Fruit fly (Drosophila melanogaster) whole organism, embryonic: Measurements from ENCODE around the gene Cwc25.
A peak's percentile ranks its signal among the peaks of the same experiment; 100 is the strongest.

Experiments used
- Abd-B ChIP-seq: fragments of 200-800 bp; sonication (Bioruptor generic); optimal IDR thresholded peaks from 2 replicates; lab custom pipeline; 2018; ENCODE audit warnings: missing biosample characterization, mild to moderate bottlenecking, missing genetic modification characterization, moderate library complexity
- C15 ChIP-seq: fragments of 200-800 bp; sonication (Bioruptor generic); IDR thresholded peaks from 3 replicates; pipeline ENCODE4 v1.3.6; 2022; ENCODE audit warnings: missing biosample characterization, missing genetic modification characterization
- CG10543 ChIP-seq: fragments of 200-800 bp; sonication (Bioruptor generic); optimal IDR thresholded peaks from 3 replicates; lab custom pipeline; 2017; ENCODE audit warnings: missing biosample characterization, mild to moderate bottlenecking, missing genetic modification characterization, moderate library complexity
- CG12391 ChIP-seq: fragments of 200-800 bp; sonication (Bioruptor generic); optimal IDR thresholded peaks from 3 replicates; lab custom pipeline; 2018; ENCODE audit warnings: missing biosample characterization, mild to moderate bottlenecking, missing genetic modification characterization, moderate library complexity
- CG17385 ChIP-seq: fragments of 200-800 bp; sonication (Bioruptor generic); optimal IDR thresholded peaks from 3 replicates; lab custom pipeline; 2018; ENCODE audit warnings: missing biosample characterization, mild to moderate bottlenecking, missing genetic modification characterization
- CG17829 ChIP-seq: fragments of 200-800 bp; optimal IDR thresholded peaks from 2 replicates; lab custom pipeline; 2019; ENCODE audit warnings: missing biosample characterization, mild to moderate bottlenecking, missing genetic modification characterization, moderate library complexity
- CG18262 ChIP-seq: fragments of 200-800 bp; optimal IDR thresholded peaks from 3 replicates; lab custom pipeline; 2019; ENCODE audit warnings: missing biosample characterization, mild to moderate bottlenecking, missing genetic modification characterization, moderate library complexity
- CG1832 ChIP-seq: fragments of 200-800 bp; sonication (Bioruptor generic); optimal IDR thresholded peaks from 2 replicates; lab custom pipeline; 2017; ENCODE audit warnings: missing biosample characterization, mild to moderate bottlenecking, missing genetic modification characterization, inconsistent platforms
- CG18476 ChIP-seq: fragments of 200-800 bp; sonication (Bioruptor generic); optimal IDR thresholded peaks from 2 replicates; lab custom pipeline; 2016; ENCODE audit warnings: missing biosample characterization, mild to moderate bottlenecking, missing genetic modification characterization
- CG2116 ChIP-seq: fragments of 200-800 bp; sonication (Bioruptor generic); optimal IDR thresholded peaks from 3 replicates; lab custom pipeline; 2018; ENCODE audit warnings: missing biosample characterization, mild to moderate bottlenecking, missing genetic modification characterization
- CG2120 ChIP-seq: fragments of 200-800 bp; sonication (Bioruptor generic); optimal IDR thresholded peaks from 3 replicates; lab custom pipeline; 2016; ENCODE audit warnings: missing biosample characterization, missing genetic modification characterization
- CG2202 ChIP-seq: fragments of 200-800 bp; sonication (Bioruptor generic); optimal IDR thresholded peaks from 2 replicates; lab custom pipeline; 2018; ENCODE audit warnings: missing biosample characterization, mild to moderate bottlenecking, missing genetic modification characterization
- CG2875 ChIP-seq: fragments of 200-800 bp; sonication (Bioruptor generic); optimal IDR thresholded peaks from 2 replicates; lab custom pipeline; 2017; ENCODE audit warnings: missing biosample characterization, mild to moderate bottlenecking, missing genetic modification characterization, missing genetic modification reagents
- CG33557 ChIP-seq: fragments of 200-800 bp; sonication (Bioruptor generic); optimal IDR thresholded peaks from 2 replicates; lab custom pipeline; 2019; ENCODE audit warnings: missing biosample characterization, mild to moderate bottlenecking, missing genetic modification characterization, moderate library complexity
- CG3726 ChIP-seq: fragments of 200-800 bp; sonication (Bioruptor generic); IDR thresholded peaks from 3 replicates; pipeline ENCODE4, ENCODE4 v1.3.6; 2022; ENCODE audit warnings: missing biosample characterization, missing genetic modification characterization
- CG4328 ChIP-seq: fragments of 200-800 bp; sonication (Bioruptor generic); optimal IDR thresholded peaks from 3 replicates; lab custom pipeline; 2017; ENCODE audit warnings: missing biosample characterization, missing genetic modification reagents, missing genetic modification characterization
- CG5953 ChIP-seq: fragments of 200-800 bp; sonication (Bioruptor generic); IDR thresholded peaks from 2 replicates; pipeline ENCODE4 v1.3.6; 2022; ENCODE audit warnings: missing biosample characterization, missing genetic modification characterization
- CG9215 ChIP-seq: fragments of 200-800 bp; sonication (Bioruptor generic); IDR thresholded peaks from 2 replicates; pipeline ENCODE4 v1.3.6; 2022; ENCODE audit warnings: missing biosample characterization, missing genetic modification characterization
- CoRest ChIP-seq: fragments of 200-800 bp; sonication (Bioruptor generic); optimal IDR thresholded peaks from 3 replicates; lab custom pipeline; 2018; ENCODE audit warnings: missing biosample characterization, mild to moderate bottlenecking, missing genetic modification characterization, moderate library complexity
- Dp ChIP-seq: fragments of 200-800 bp; sonication (Bioruptor generic); optimal IDR thresholded peaks from 2 replicates; lab custom pipeline; 2018; ENCODE audit warnings: missing biosample characterization, mild to moderate bottlenecking, missing genetic modification characterization, moderate library complexity
- H15 ChIP-seq: fragments of 200-800 bp; sonication (Bioruptor generic); IDR thresholded peaks from 3 replicates; pipeline ENCODE4 v1.3.6; 2022; ENCODE audit warnings: missing biosample characterization, missing genetic modification characterization
- HmgD ChIP-seq: fragments of 200-800 bp; sonication (Bioruptor generic); optimal IDR thresholded peaks from 3 replicates; lab custom pipeline; 2016; ENCODE audit warnings: missing biosample characterization, missing genetic modification characterization
- HmgZ ChIP-seq: fragments of 200-800 bp; sonication (Bioruptor generic); optimal IDR thresholded peaks from 2 replicates; lab custom pipeline; 2018; ENCODE audit warnings: missing biosample characterization, mild to moderate bottlenecking, missing genetic modification characterization
- Hr78 ChIP-seq, 2 experiments: fragments of 200-800 bp in 1 of 2; fragments of >200 bp in 1 of 2; sonication (Bioruptor generic) in 1 of 2; optimal IDR thresholded peaks; 2 replicates each; lab custom pipeline; 2017 to 2019; ENCODE audit warnings: missing biosample characterization in 2 of 2, missing genetic modification characterization in 2 of 2, mild to moderate bottlenecking in 1 of 2, moderate library complexity in 1 of 2
- Meics ChIP-seq: fragments of 200-800 bp; sonication (Bioruptor generic); optimal IDR thresholded peaks from 2 replicates; lab custom pipeline; 2017; ENCODE audit warnings: missing biosample characterization, mild to moderate bottlenecking, missing genetic modification characterization
- Scr ChIP-seq: fragments of 200-800 bp; sonication (Bioruptor generic); IDR thresholded peaks from 2 replicates; pipeline ENCODE4 v1.3.6; 2022; ENCODE audit warnings: missing biosample characterization, missing genetic modification characterization; ENCODE audit not compliant: partially characterized antibody
- Stat92E ChIP-seq, 3 experiments: fragments of >200 bp in 2 of 3; fragments of 200-800 bp in 1 of 3; sonication (Bioruptor generic) in 1 of 3; optimal IDR thresholded peaks; 2 replicates each; lab custom pipeline; 2017 to 2019; ENCODE audit warnings: missing biosample characterization in 3 of 3, missing genetic modification characterization in 3 of 3, mild to moderate bottlenecking in 1 of 3, moderate library complexity in 1 of 3
- Xrp1 ChIP-seq: fragments of 200-800 bp; sonication (Bioruptor generic); IDR thresholded peaks from 2 replicates; pipeline ENCODE4 v1.3.6; 2022; ENCODE audit warnings: missing biosample characterization, missing genetic modification characterization
- cato ChIP-seq: fragments of 200-800 bp; sonication (Bioruptor generic); optimal IDR thresholded peaks from 2 replicates; lab custom pipeline; 2016; ENCODE audit warnings: missing biosample characterization, missing genetic modification characterization, borderline replicate concordance
- chif ChIP-seq, 2 experiments: fragments of 200-800 bp; sonication (Bioruptor generic); optimal IDR thresholded peaks; 3 replicates each; lab custom pipeline; 2016; ENCODE audit warnings: missing biosample characterization in 2 of 2, missing genetic modification characterization in 2 of 2
- ems ChIP-seq: fragments of 200-800 bp; sonication (Bioruptor generic); optimal IDR thresholded peaks from 3 replicates; lab custom pipeline; 2016; ENCODE audit warnings: missing biosample characterization, missing genetic modification characterization
- fd96Cb ChIP-seq: fragments of 200-800 bp; sonication (Bioruptor generic); optimal IDR thresholded peaks from 2 replicates; lab custom pipeline; 2018; ENCODE audit warnings: missing biosample characterization, mild to moderate bottlenecking, missing genetic modification characterization, moderate library complexity
- gce ChIP-seq: fragments of 200-800 bp; sonication (Bioruptor generic); IDR thresholded peaks from 3 replicates; pipeline ENCODE4 v1.3.6; 2022; ENCODE audit warnings: missing biosample characterization, missing genetic modification characterization
- her ChIP-seq: fragments of 200-800 bp; sonication (Bioruptor generic); optimal IDR thresholded peaks from 2 replicates; lab custom pipeline; 2016; ENCODE audit warnings: missing biosample characterization, missing genetic modification characterization
- jumu ChIP-seq: fragments of 200-800 bp; sonication (Bioruptor generic); optimal IDR thresholded peaks from 3 replicates; lab custom pipeline; 2016; ENCODE audit warnings: missing biosample characterization, missing genetic modification characterization
- lbe ChIP-seq: fragments of 200-800 bp; sonication (Bioruptor generic); optimal IDR thresholded peaks from 2 replicates; lab custom pipeline; 2016; ENCODE audit warnings: missing biosample characterization, mild to moderate bottlenecking, missing genetic modification characterization
- lov ChIP-seq, 2 experiments: fragments of 200-800 bp in 1 of 2; fragments of >200 bp in 1 of 2; sonication (Bioruptor generic) in 1 of 2; IDR thresholded peaks in 1 of 2; optimal IDR thresholded peaks in 1 of 2; 2 replicates in 1 of 2; 3 replicates in 1 of 2; pipeline versions ENCODE4 v1.3.6 to Lab custom; 2017 to 2022; ENCODE audit warnings: missing biosample characterization in 1 of 2, missing genetic modification characterization in 1 of 2
- nerfin-2 ChIP-seq: fragments of 200-800 bp; sonication (Bioruptor generic); IDR thresholded peaks from 2 replicates; pipeline ENCODE4 v1.3.6; 2022; ENCODE audit warnings: missing biosample characterization, missing genetic modification characterization; ENCODE audit not compliant: partially characterized antibody
- onecut ChIP-seq: fragments of 200-800 bp; sonication (Bioruptor generic); IDR thresholded peaks from 2 replicates; pipeline ENCODE4 v1.3.6; 2022; ENCODE audit warnings: missing biosample characterization, missing genetic modification characterization
- run ChIP-seq: fragments of 200-800 bp; sonication (Bioruptor generic); optimal IDR thresholded peaks from 3 replicates; lab custom pipeline; 2018; ENCODE audit warnings: missing biosample characterization, mild to moderate bottlenecking, missing genetic modification characterization
- ssp ChIP-seq: fragments of 200-800 bp; sonication (Bioruptor generic); IDR thresholded peaks from 2 replicates; pipeline ENCODE4 v1.3.6; 2022; ENCODE audit warnings: missing biosample characterization, missing genetic modification characterization
- tin ChIP-seq: fragments of 200-800 bp; sonication (Bioruptor generic); optimal IDR thresholded peaks from 3 replicates; lab custom pipeline; 2016; ENCODE audit warnings: missing biosample characterization, missing genetic modification characterization
- trem ChIP-seq: fragments of 200-800 bp; optimal IDR thresholded peaks from 3 replicates; lab custom pipeline; 2019; ENCODE audit warnings: missing biosample characterization, mild to moderate bottlenecking, missing genetic modification characterization, moderate library complexity
- twi ChIP-seq: fragments of 200-800 bp; optimal IDR thresholded peaks from 2 replicates; lab custom pipeline; 2019; ENCODE audit warnings: missing biosample characterization, mild to moderate bottlenecking, missing genetic modification characterization, moderate library complexity
- unc-4 ChIP-seq: fragments of 200-800 bp; sonication (Bioruptor generic); IDR thresholded peaks from 2 replicates; pipeline ENCODE4 v1.3.6; 2022; ENCODE audit warnings: missing biosample characterization, missing genetic modification characterization; ENCODE audit not compliant: partially characterized antibody
- zen ChIP-seq: fragments of 200-800 bp; sonication (Bioruptor generic); optimal IDR thresholded peaks from 3 replicates; lab custom pipeline; 2018; ENCODE audit warnings: missing biosample characterization, mild to moderate bottlenecking, missing genetic modification characterization, moderate library complexity
- zfh2 ChIP-seq: fragments of 200-800 bp; sonication (Bioruptor generic); optimal IDR thresholded peaks from 2 replicates; lab custom pipeline; 2016; ENCODE audit warnings: missing biosample characterization, missing genetic modification characterization

Cwc25 gene

DNA sequence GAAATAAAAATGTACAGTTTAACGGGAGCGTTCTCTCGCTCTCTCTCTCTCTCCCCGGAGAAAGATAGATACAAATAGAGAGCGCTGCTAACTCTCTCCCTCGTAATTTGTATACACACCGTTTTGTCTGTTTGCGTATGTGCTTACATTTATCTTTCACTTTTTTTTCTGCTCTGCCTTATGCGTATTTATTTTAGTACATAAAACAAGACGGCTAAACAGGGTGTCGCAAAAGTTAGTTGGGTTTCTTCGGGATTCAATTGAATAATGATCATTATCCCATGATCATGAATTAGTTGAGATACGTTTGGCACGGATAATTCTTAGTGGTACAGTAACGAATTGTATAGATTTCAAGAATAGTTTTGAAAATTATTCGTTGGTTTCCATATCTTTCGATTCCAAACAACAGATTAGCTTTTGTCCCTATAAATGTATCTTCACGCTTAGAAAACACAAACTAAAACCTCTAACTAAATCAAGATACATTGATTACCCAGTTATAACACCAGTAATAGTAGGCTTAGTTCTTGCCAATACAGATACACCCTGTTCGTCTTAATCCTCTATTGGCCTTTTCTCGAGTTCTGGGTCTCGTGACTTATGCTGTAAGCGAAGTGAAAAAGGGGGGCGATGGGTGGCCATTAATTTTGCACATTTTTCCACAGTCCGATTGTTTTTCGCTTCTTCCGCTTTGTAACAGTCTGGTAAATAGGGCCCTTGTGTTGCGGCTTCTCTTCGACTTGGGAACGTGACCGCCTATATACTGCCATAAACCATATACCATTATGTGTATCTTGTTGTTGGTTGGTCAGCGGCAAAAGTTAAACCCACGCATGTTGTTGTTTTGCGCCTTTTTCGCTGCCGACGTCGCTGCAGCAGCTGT, 9.8 kb downstream of the Cwc25 start (continued):
- TF ChIP-seq CG3726 (GFP tag; lab: Robert Waterston, UW), result no peak
- TF ChIP-seq trem, result peak; percentile 67
- TF ChIP-seq CG18262 (tag; lab: Kevin White, UChicago), result peak; percentile 89
- TF ChIP-seq ssp (GFP tag; lab: Robert Waterston, UW), result no peak
- peak in 1 of 2 experiments; percentile 44 for TF ChIP-seq Hr78 (GFP tag; optimal IDR thresholded peaks at IDR 0.05; lab: Kevin White, UChicago)
- peak; percentile 78 for TF ChIP-seq CG17829
- TF ChIP-seq CG2202 (tag; lab: Kevin White, UChicago), result peak; percentile 72
- TF ChIP-seq Meics (GFP tag; lab: Kevin White, UChicago), result peak; percentile 91
- peak; percentile 85 for TF ChIP-seq CG4328
- TF ChIP-seq Xrp1, result no peak
- peak; percentile 74 for TF ChIP-seq her (GFP tag; lab: Kevin White, UChicago)
- TF ChIP-seq H15, result no peak
- TF ChIP-seq CG2120 (GFP tag; lab: Kevin White, UChicago), result peak; percentile 88
- TF ChIP-seq Scr (GFP tag; lab: Robert Waterston, UW), result no peak
- peak; percentile 80 for TF ChIP-seq zfh2
- peak; percentile 29 to 73 for TF ChIP-seq chif (GFP tag; optimal IDR thresholded peaks at IDR 0.05; lab: Kevin White, UChicago)
- TF ChIP-seq unc-4 (GFP tag; lab: Robert Waterston, UW), result no peak
- TF ChIP-seq lbe (GFP tag; lab: Kevin White, UChicago), result no peak
- peak; percentile 74 for TF ChIP-seq jumu (GFP tag; lab: Kevin White, UChicago)
- TF ChIP-seq nerfin-2 (GFP tag; lab: Robert Waterston, UW), result no peak
- TF ChIP-seq CG12391 (tag; lab: Kevin White, UChicago), result peak; percentile 86
- TF ChIP-seq CG10543 (GFP tag; lab: Kevin White, UChicago), result peak; percentile 80
- no peak for TF ChIP-seq lov (optimal IDR thresholded peaks at IDR 0.05; lab: Kevin White, UChicago)
- no peak for TF ChIP-seq lov (GFP tag; IDR thresholded peaks at IDR 0.05; lab: Robert Waterston, UW)
- no peak for TF ChIP-seq C15 (GFP tag; lab: Robert Waterston, UW)
- TF ChIP-seq CG33557 (GFP tag; lab: Kevin White, UChicago), result peak; percentile 77
- peak; percentile 77 for TF ChIP-seq CG17385 (GFP tag; lab: Kevin White, UChicago)
- TF ChIP-seq CG18476, result peak; percentile 39
- TF ChIP-seq onecut (GFP tag; lab: Robert Waterston, UW), result peak; percentile 61; the same call in 1 of the 2 replicates
- peak; percentile 85 for TF ChIP-seq CoRest (tag; lab: Kevin White, UChicago)
- no peak for TF ChIP-seq CG9215 (GFP tag; lab: Robert Waterston, UW)
- peak; percentile 34 for TF ChIP-seq zen (tag; lab: Kevin White, UChicago)
- TF ChIP-seq HmgZ (tag; lab: Kevin White, UChicago), result peak; percentile 69
- no peak for TF ChIP-seq Stat92E (GFP tag; optimal IDR thresholded peaks at IDR 0.05; lab: Kevin White, UChicago)
- TF ChIP-seq cato (GFP tag; lab: Kevin White, UChicago), result peak; percentile 75
- peak; percentile 76 for TF ChIP-seq CG2875 (GFP tag; lab: Kevin White, UChicago)
- peak; percentile 57 for TF ChIP-seq Abd-B (GFP tag; lab: Kevin White, UChicago)
- peak; percentile 61 for TF ChIP-seq fd96Cb (tag; lab: Kevin White, UChicago)
- TF ChIP-seq twi, result peak; percentile 54
- TF ChIP-seq CG1832 (GFP tag; lab: Kevin White, UChicago), result no peak
- TF ChIP-seq run, result peak; percentile 56
- no peak for TF ChIP-seq Dp (GFP tag; lab: Kevin White, UChicago)
- TF ChIP-seq CG5953 (GFP tag; lab: Robert Waterston, UW), result no peak
- TF ChIP-seq HmgD (GFP tag; lab: Kevin White, UChicago), result peak; percentile 18
- peak; percentile 25 for TF ChIP-seq CG2116 (GFP tag; lab: Kevin White, UChicago)
- TF ChIP-seq gce (GFP tag; lab: Robert Waterston, UW), result no peak
- TF ChIP-seq tin, result peak; percentile 42
- peak; percentile 77 for TF ChIP-seq ems (GFP tag; lab: Kevin White, UChicago)
